Worm (Caenorhabditis elegans) whole organism, early embryonic: Measurements from ENCODE around the gene eif-1.

Experiments
- hmbx-1 ChIP-seq: sonication (generic microtip); optimal IDR thresholded peaks from 2 replicates; lab custom pipeline; 2016; ENCODE audit warnings: mild to moderate bottlenecking, missing genetic modification characterization, missing compliant biosample characterization
- hmg-4 ChIP-seq: fragments of 200-800 bp; sonication (Bioruptor generic); optimal IDR thresholded peaks from 2 replicates; lab custom pipeline; 2018; ENCODE audit warnings: mild to moderate bottlenecking, missing genetic modification characterization, missing compliant biosample characterization
- hnd-1 ChIP-seq: sonication (generic microtip); optimal IDR thresholded peaks from 2 replicates; lab custom pipeline; 2016; ENCODE audit warnings: missing genetic modification characterization, missing compliant biosample characterization

DNA sequence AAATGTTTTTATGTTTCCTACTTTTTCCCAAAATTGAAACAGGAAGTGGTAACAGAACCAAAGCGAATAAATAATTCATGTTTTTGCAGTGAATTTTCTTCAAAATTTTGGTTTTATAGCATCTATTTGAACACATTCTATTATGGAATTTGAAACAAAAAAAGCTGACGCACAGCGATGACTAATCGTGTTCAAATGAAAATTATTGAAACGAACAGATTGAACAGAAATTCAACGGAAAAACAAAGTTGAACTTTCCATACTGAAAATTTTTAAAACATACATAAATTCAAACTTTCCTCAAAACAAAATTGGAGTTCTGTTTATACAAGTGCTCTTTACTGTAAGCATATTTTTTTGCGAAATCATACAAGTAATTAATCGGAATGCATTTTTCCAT, 18.6 kb upstream of the eif-1 start, which contains the start of gene F59A6.12:
- TF ChIP-seq hmbx-1 (no peak), hmg-4 (GFP tag; lab: Kevin White, UChicago) (no peak), hnd-1 (tag; lab: Kevin White, UChicago) (no peak)
